Worm (Caenorhabditis elegans): ENCODE data around the gene F20B10.3.

The F20B10.3 gene

DNA sequence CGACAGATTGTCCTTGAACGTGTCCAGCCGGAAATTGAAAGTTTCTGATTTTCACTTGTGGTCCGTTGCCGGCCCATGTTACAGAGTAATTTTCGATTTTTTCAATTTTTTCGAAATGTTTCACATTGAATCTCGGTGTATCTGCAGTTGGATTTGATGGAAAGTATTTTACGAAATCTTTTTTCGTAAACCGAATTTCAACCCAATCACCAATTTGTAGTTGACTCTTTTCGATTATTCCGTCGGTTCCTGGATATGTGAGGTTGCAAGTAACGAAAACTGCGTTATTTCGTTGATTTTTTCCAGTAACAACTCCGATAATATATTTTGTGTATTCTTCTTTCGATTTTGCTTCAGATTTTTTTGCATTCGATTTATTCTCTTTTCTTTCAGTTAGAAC, 18.4 kb upstream of the F20B10.3 start:
- peak in 1 of 2 experiments; percentile 92 for TF ChIP-seq unc-62 (GFP tag; optimal IDR thresholded peaks at IDR 0.05 in 1 of 2)
- no peak for TF ChIP-seq unc-62 (tag; optimal IDR thresholded peaks at IDR 0.05)
- TF ChIP-seq F37D6.2 (tag; optimal IDR thresholded peaks at IDR 0.05), result no peak
- no peak for TF ChIP-seq D1046.2 (GFP tag; IDR thresholded peaks at IDR 0.05)

- no peak for TF ChIP-seq dmd-6 (GFP tag; IDR thresholded peaks at IDR 0.05)
- TF ChIP-seq zag-1 (tag; optimal IDR thresholded peaks at IDR 0.05), result no peak
- no peak for TF ChIP-seq pha-4 (GFP tag; IDR thresholded peaks at IDR 0.05)
- TF ChIP-seq pha-4 (tag; optimal IDR thresholded peaks at IDR 0.05), result no peak
- TF ChIP-seq Y75B8A.6 (GFP tag; IDR thresholded peaks at IDR 0.05), result no peak
- TF ChIP-seq F37D6.2 (tag; optimal IDR thresholded peaks at IDR 0.05), result no peak
- TF ChIP-seq tag-97 (GFP tag; IDR thresholded peaks at IDR 0.05), result no peak
- TF ChIP-seq T20F7.1 (GFP tag; optimal IDR thresholded peaks at IDR 0.05), result no peak
- TF ChIP-seq tra-1 (GFP tag; IDR thresholded peaks at IDR 0.05), result no peak
- no peak for TF ChIP-seq ceh-62 (tag; optimal IDR thresholded peaks at IDR 0.05)
- TF ChIP-seq php-3 (GFP tag; IDR thresholded peaks at IDR 0.05), result no peak
- TF ChIP-seq nhr-42 (GFP tag; IDR thresholded peaks at IDR 0.05), result no peak
- TF ChIP-seq daf-12 (tag; optimal IDR thresholded peaks at IDR 0.05), result no peak
- no peak for TF ChIP-seq ctbp-1 (GFP tag; IDR thresholded peaks at IDR 0.05)
These were observed 17.2 kb upstream of the F20B10.3 start, which contains the start of gene B0001.2 for ce11 chrIV:12150877-12151276. Gene B0001.2, minus strand, starts transcription at chrIV:12150977.

DNA sequence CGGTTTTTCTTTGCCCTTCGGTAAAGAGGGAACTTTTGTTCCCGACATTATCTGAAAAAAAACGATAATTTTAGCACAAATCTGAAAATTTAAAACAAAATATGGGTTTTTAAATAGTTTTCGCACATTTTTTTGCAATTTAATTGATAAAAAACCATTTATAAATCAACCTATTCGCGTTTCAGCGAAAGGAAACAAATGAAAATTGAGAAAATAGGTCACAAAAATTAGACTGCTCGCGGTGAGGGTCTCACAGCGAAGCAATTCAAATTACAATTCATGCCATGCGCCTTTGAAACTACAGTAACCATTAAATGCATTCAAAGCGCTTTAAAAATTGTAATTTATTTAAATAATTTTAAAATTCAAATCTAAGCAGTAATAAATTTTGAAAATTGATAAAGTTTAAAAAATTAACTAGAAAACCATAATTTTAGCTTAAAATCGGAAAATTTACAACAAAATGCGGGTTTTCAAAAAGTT, 13.8 kb upstream of the F20B10.3 start, which contains the start of gene B0001.7:
Gene B0001.7, minus strand, starts transcription at position 51 of the 483 bp plus-strand sequence.
- TF ChIP-seq zag-1 (tag; optimal IDR thresholded peaks at IDR 0.05) (no peak), tra-1 (GFP tag; IDR thresholded peaks at IDR 0.05) (no peak), nhr-48 (tag; optimal IDR thresholded peaks at IDR 0.05) (no peak), snpc-4 (tag; optimal IDR thresholded peaks at IDR 0.05) (no peak), ztf-7 (tag; optimal IDR thresholded peaks at IDR 0.05) (no peak), pha-4 (GFP tag; IDR thresholded peaks at IDR 0.05) (no peak), pha-4 (tag; optimal IDR thresholded peaks at IDR 0.05) (no peak), zfp-3 (GFP tag; conservative IDR thresholded peaks at IDR 0.05) (no peak), F10B5.3 (tag; optimal IDR thresholded peaks at IDR 0.05) (no peak), aha-1 (tag) (no peak), ZK337.2 (GFP tag; IDR thresholded peaks at IDR 0.05) (no peak), nhr-28 (tag; optimal IDR thresholded peaks at IDR 0.05) (no peak), lin-15B (tag; optimal IDR thresholded peaks at IDR 0.05) (no peak)

- TF ChIP-seq nhr-28 (tag; optimal IDR thresholded peaks at IDR 0.05) (peak; percentile 21), mes-2 (tag; optimal IDR thresholded peaks at IDR 0.05; ENCODE audit: poor library complexity, severe bottlenecking) (peak; percentile 21), lsy-2 (tag; optimal IDR thresholded peaks at IDR 0.05) (peak in 1 of 2 experiments; percentile 7), hlh-30 (tag; optimal IDR thresholded peaks at IDR 0.05; ENCODE audit: insufficient read depth) (peak; percentile 61), nhr-237 (tag; optimal IDR thresholded peaks at IDR 0.05) (no peak), ztf-7 (tag; optimal IDR thresholded peaks at IDR 0.05) (no peak), lin-38 (GFP tag; IDR thresholded peaks at IDR 0.05) (peak; percentile 17; the same call in 1 of the 2 replicates)
These were observed 11.3 kb upstream of the F20B10.3 start, which contains the start of gene eri-12 for ce11 chrIV:12156642-12157233. Gene eri-12, plus strand, starts transcription at chrIV:12156838.

- TF ChIP-seq lir-3 (tag; optimal IDR thresholded peaks at IDR 0.05), result no peak
- no peak for TF ChIP-seq lin-39 (tag; optimal IDR thresholded peaks at IDR 0.05)
- TF ChIP-seq zfp-2 (tag; optimal IDR thresholded peaks at IDR 0.05), result no peak
- peak; percentile 6 for TF ChIP-seq mes-2 (tag; optimal IDR thresholded peaks at IDR 0.05; ENCODE audit: poor library complexity, severe bottlenecking)
- TF ChIP-seq mxl-3 (GFP tag; optimal IDR thresholded peaks at IDR 0.05), result peak; percentile 25
- 0 out of 2 replicates have a peak, but pooled peaks have one; percentile 29 for TF ChIP-seq hmg-1.1 (GFP tag; IDR thresholded peaks at IDR 0.05)
- peak; percentile 20 for TF ChIP-seq nhr-6 (tag; optimal IDR thresholded peaks at IDR 0.05)
These were observed 10.1 kb upstream of the F20B10.3 start for ce11 chrIV:12157915-12158314.

Data from whole organism, L4 larva.